Worm (Caenorhabditis elegans): ENCODE data around the gene aqp-5.

aqp-5 gene

DNA sequence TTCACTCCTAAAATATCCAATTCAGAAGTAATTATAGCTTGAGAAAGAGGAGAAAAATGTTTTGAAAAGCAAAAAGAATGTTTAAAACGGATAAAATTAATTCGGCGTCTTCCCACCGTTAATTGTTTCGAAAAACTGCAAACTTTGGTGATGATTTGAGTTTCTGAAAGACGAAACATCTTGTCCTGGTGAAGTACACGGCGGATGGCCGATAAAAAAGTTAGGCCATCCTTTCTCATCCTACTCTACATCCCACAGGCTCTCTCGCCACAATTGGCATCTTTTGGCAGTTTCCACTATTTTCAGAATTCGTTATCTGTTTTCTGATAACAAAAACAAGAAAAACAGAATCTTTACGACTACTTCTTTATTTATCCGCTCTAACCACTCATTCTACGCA lies 34.4 kb downstream of the aqp-5 start, which contains the start of the genes C35A5.8 and hda-11 (continued):
- peak; percentile 93 for TF ChIP-seq ZK185.1 (tag; optimal IDR thresholded peaks at IDR 0.05; ENCODE audit: poor library complexity, severe bottlenecking)
- TF ChIP-seq B0336.3 (GFP tag; IDR thresholded peaks at IDR 0.05), result no peak
- peak; percentile 61 for TF ChIP-seq ceh-100 (GFP tag; IDR thresholded peaks at IDR 0.05)
- no peak for TF ChIP-seq attf-5 (GFP tag; optimal IDR thresholded peaks at IDR 0.05)
- no peak for TF ChIP-seq nfyb-1 (GFP tag; IDR thresholded peaks at IDR 0.05)
- peak; percentile 52 to 60 for TF ChIP-seq rec-8 (tag; optimal IDR thresholded peaks at IDR 0.05)
- TF ChIP-seq ceh-58 (GFP tag; IDR thresholded peaks at IDR 0.05), result no peak
- TF ChIP-seq T26A5.8 (tag; optimal IDR thresholded peaks at IDR 0.05), result no peak
- peak; percentile 73 for TF ChIP-seq K11D2.4 (GFP tag; IDR thresholded peaks at IDR 0.05)
- TF ChIP-seq zim-3 (tag; optimal IDR thresholded peaks at IDR 0.05), result peak; percentile 57
- 0 out of 2 replicates have a peak, but pooled peaks have one; percentile 14 for TF ChIP-seq Y53G8AR.9 (GFP tag; conservative IDR thresholded peaks at IDR 0.05)
- no peak for TF ChIP-seq die-1 (tag; optimal IDR thresholded peaks at IDR 0.05)
- TF ChIP-seq Y56A3A.18 (GFP tag; IDR thresholded peaks at IDR 0.05), result no peak
- TF ChIP-seq F39B2.1 (GFP tag; IDR thresholded peaks at IDR 0.05), result no peak
- TF ChIP-seq cebp-2 (GFP tag; IDR thresholded peaks at IDR 0.05), result no peak
- TF ChIP-seq Y95B8A.8 (GFP tag; IDR thresholded peaks at IDR 0.05), result no peak
- TF ChIP-seq nfya-2 (GFP tag; IDR thresholded peaks at IDR 0.05), result no peak
- TF ChIP-seq B0035.1 (tag; optimal IDR thresholded peaks at IDR 0.05), result no peak
- no peak for TF ChIP-seq akir-1 (GFP tag; optimal IDR thresholded peaks at IDR 0.05)
- no peak for TF ChIP-seq dpff-1 (tag; optimal IDR thresholded peaks at IDR 0.05)
- no peak for TF ChIP-seq nfya-1 (tag; optimal IDR thresholded peaks at IDR 0.05; ENCODE audit: borderline replicate concordance, insufficient read depth)
- TF ChIP-seq nhr-179 (tag; optimal IDR thresholded peaks at IDR 0.05), result no peak
- TF ChIP-seq F57C9.4 (tag; optimal IDR thresholded peaks at IDR 0.05), result no peak
- TF ChIP-seq bed-1 (GFP tag; IDR thresholded peaks at IDR 0.05), result no peak
- no peak for TF ChIP-seq dpl-1 (GFP tag; optimal IDR thresholded peaks at IDR 0.05)
- peak; percentile 43; the same call in 1 of the 2 replicates for TF ChIP-seq cebp-1 (GFP tag; IDR thresholded peaks at IDR 0.05)
- no peak for TF ChIP-seq cebp-1 (tag; optimal IDR thresholded peaks at IDR 0.05)
- TF ChIP-seq repo-1 (tag; optimal IDR thresholded peaks at IDR 0.05), result no peak
- TF ChIP-seq B0019.2 (GFP tag; conservative IDR thresholded peaks at IDR 0.05), result no peak
- peak; percentile 43 for TF ChIP-seq snpc-4 (GFP tag; optimal IDR thresholded peaks at IDR 0.05)
- peak in 2 of 4 experiments; percentile 37 to 57 for TF ChIP-seq snpc-4 (tag; optimal IDR thresholded peaks at IDR 0.05)
- no peak for TF ChIP-seq athp-1 (tag; optimal IDR thresholded peaks at IDR 0.05)
- peak; percentile 46 for TF ChIP-seq lsl-1 (GFP tag; optimal IDR thresholded peaks at IDR 0.05)
- no peak for TF ChIP-seq ztf-22 (GFP tag; optimal IDR thresholded peaks at IDR 0.05)
- no peak for TF ChIP-seq ama-1 (optimal IDR thresholded peaks at IDR 0.05)
- TF ChIP-seq ama-1 (GFP tag; optimal IDR thresholded peaks at IDR 0.05), result no peak
- no peak for TF ChIP-seq egrh-3 (GFP tag; IDR thresholded peaks at IDR 0.05)
- TF ChIP-seq rpc-1 (optimal IDR thresholded peaks at IDR 0.05), result no peak
- TF ChIP-seq rpc-1 (tag; optimal IDR thresholded peaks at IDR 0.05), result no peak
- peak; percentile 82 for TF ChIP-seq dox-1 (GFP tag; IDR thresholded peaks at IDR 0.05)
- no peak for TF ChIP-seq ztf-25 (GFP tag; IDR thresholded peaks at IDR 0.05)
- TF ChIP-seq sptf-2 (GFP tag; optimal IDR thresholded peaks at IDR 0.05), result no peak
- peak; percentile 67 for TF ChIP-seq D2030.7 (GFP tag; IDR thresholded peaks at IDR 0.05)
- TF ChIP-seq xnd-1 (tag; optimal IDR thresholded peaks at IDR 0.05), result no peak
- no peak for TF ChIP-seq snpc-3.4 (tag; optimal IDR thresholded peaks at IDR 0.05)
- TF ChIP-seq tlf-1 (GFP tag; optimal IDR thresholded peaks at IDR 0.05), result peak; percentile 10
- TF ChIP-seq attf-6 (GFP tag; IDR thresholded peaks at IDR 0.05), result no peak
- peak; percentile 57 for TF ChIP-seq lin-40 (tag; optimal IDR thresholded peaks at IDR 0.05)
- TF ChIP-seq lag-1 (GFP tag; IDR thresholded peaks at IDR 0.05), result no peak
- peak in 1 of 2 experiments; percentile 49 for TF ChIP-seq let-607 (tag; optimal IDR thresholded peaks at IDR 0.05)
